Fruit fly (Drosophila melanogaster) whole organism, pupa: ENCODE data around the gene CG5828.

ENCODE experiments used
- CG10348 ChIP-seq: fragments of 200-800 bp; sonication (Bioruptor generic); IDR thresholded peaks from 2 replicates; pipeline ENCODE4 v1.3.6; 2022; ENCODE audit warnings: missing biosample characterization, missing genetic modification characterization
- CG12605 ChIP-seq: fragments of 200-800 bp; sonication (Bioruptor generic); IDR thresholded peaks from 2 replicates; pipeline ENCODE4 v1.3.6; 2022; ENCODE audit warnings: missing biosample characterization, missing genetic modification characterization
- CG13204 ChIP-seq: fragments of 200-800 bp; sonication (Bioruptor generic); optimal IDR thresholded peaks from 2 replicates; lab custom pipeline; 2018; ENCODE audit warnings: missing biosample characterization, mild to moderate bottlenecking, missing genetic modification characterization, moderate library complexity
- CG14655 ChIP-seq: fragments of 200-800 bp; sonication (Bioruptor generic); optimal IDR thresholded peaks from 3 replicates; lab custom pipeline; 2017; ENCODE audit warnings: mild to moderate bottlenecking, missing biosample characterization, missing genetic modification reagents, missing genetic modification characterization
- CG15710 ChIP-seq: fragments of 200-800 bp; sonication (Bioruptor generic); optimal IDR thresholded peaks from 2 replicates; lab custom pipeline; 2018; ENCODE audit warnings: missing biosample characterization, mild to moderate bottlenecking, missing genetic modification characterization, moderate library complexity
- CG17806 ChIP-seq: fragments of 200-800 bp; sonication (Bioruptor generic); optimal IDR thresholded peaks from 2 replicates; lab custom pipeline; 2018; ENCODE audit warnings: missing biosample characterization, mild to moderate bottlenecking, missing genetic modification characterization, moderate library complexity
- CG32121 ChIP-seq: fragments of 200-800 bp; sonication (Bioruptor generic); IDR thresholded peaks from 2 replicates; pipeline ENCODE4 v1.3.6; 2022; ENCODE audit warnings: missing biosample characterization, missing genetic modification characterization
- CG34367 ChIP-seq: fragments of 200-800 bp; sonication (Bioruptor generic); optimal IDR thresholded peaks from 2 replicates; lab custom pipeline; 2018; ENCODE audit warnings: missing biosample characterization, mild to moderate bottlenecking, missing genetic modification characterization
- CG4496 ChIP-seq: fragments of 200-800 bp; sonication (Bioruptor generic); IDR thresholded peaks from 3 replicates; pipeline ENCODE4 v1.3.6; 2022; ENCODE audit warnings: missing biosample characterization, missing genetic modification characterization
- CG8159 ChIP-seq: fragments of 200-800 bp; sonication (Bioruptor generic); optimal IDR thresholded peaks from 3 replicates; lab custom pipeline; 2018; ENCODE audit warnings: missing biosample characterization, mild to moderate bottlenecking, missing genetic modification characterization, moderate library complexity
- CG8301 ChIP-seq: fragments of 200-800 bp; sonication (Bioruptor generic); optimal IDR thresholded peaks from 2 replicates; lab custom pipeline; 2018; ENCODE audit warnings: missing biosample characterization, mild to moderate bottlenecking, missing genetic modification characterization
- CG9948 ChIP-seq: fragments of 200-800 bp; sonication (Bioruptor generic); optimal IDR thresholded peaks from 2 replicates; lab custom pipeline; 2018; ENCODE audit warnings: missing biosample characterization, mild to moderate bottlenecking, missing genetic modification characterization, moderate library complexity
- D1 ChIP-seq: fragments of 200-800 bp; sonication (Bioruptor generic); optimal IDR thresholded peaks from 2 replicates; lab custom pipeline; 2018; ENCODE audit warnings: missing biosample characterization, mild to moderate bottlenecking, missing genetic modification characterization, moderate library complexity
- EcR ChIP-seq: fragments of 200-800 bp; sonication (Bioruptor generic); optimal IDR thresholded peaks from 3 replicates; lab custom pipeline; 2019; ENCODE audit warnings: missing biosample characterization, missing genetic modification characterization, mild to moderate bottlenecking, moderate library complexity, missing genetic modification reagents
- Ets98B ChIP-seq: fragments of 200-800 bp; sonication (Bioruptor generic); IDR thresholded peaks from 2 replicates; pipeline ENCODE4 v1.3.6; 2022; ENCODE audit warnings: missing biosample characterization, missing genetic modification characterization
- Pif1A ChIP-seq: fragments of 200-800 bp; sonication (Bioruptor generic); optimal IDR thresholded peaks from 3 replicates; lab custom pipeline; 2016; ENCODE audit warnings: missing biosample characterization, missing genetic modification characterization
- Pif1B ChIP-seq: fragments of 200-800 bp; sonication (Bioruptor generic); optimal IDR thresholded peaks from 3 replicates; lab custom pipeline; 2016; ENCODE audit warnings: missing biosample characterization, missing genetic modification characterization
- Snoo ChIP-seq: fragments of 200-800 bp; sonication (Bioruptor generic); optimal IDR thresholded peaks from 3 replicates; lab custom pipeline; 2017; ENCODE audit warnings: missing biosample characterization, mild to moderate bottlenecking, missing genetic modification characterization, inconsistent platforms
- fd96Ca ChIP-seq: fragments of 200-800 bp; sonication (Bioruptor generic); IDR thresholded peaks from 3 replicates; pipeline ENCODE4 v1.3.6; 2022; ENCODE audit warnings: missing biosample characterization, missing genetic modification characterization
- gl ChIP-seq: fragments of 200-800 bp; sonication (Bioruptor generic); optimal IDR thresholded peaks from 2 replicates; lab custom pipeline; 2018; ENCODE audit warnings: missing biosample characterization, mild to moderate bottlenecking, missing genetic modification characterization
- rn ChIP-seq: fragments of 200-800 bp; sonication (Bioruptor generic); IDR thresholded peaks from 2 replicates; pipeline ENCODE4 v1.3.6; 2022; ENCODE audit warnings: missing biosample characterization, missing genetic modification characterization

CG5828 gene

DNA sequence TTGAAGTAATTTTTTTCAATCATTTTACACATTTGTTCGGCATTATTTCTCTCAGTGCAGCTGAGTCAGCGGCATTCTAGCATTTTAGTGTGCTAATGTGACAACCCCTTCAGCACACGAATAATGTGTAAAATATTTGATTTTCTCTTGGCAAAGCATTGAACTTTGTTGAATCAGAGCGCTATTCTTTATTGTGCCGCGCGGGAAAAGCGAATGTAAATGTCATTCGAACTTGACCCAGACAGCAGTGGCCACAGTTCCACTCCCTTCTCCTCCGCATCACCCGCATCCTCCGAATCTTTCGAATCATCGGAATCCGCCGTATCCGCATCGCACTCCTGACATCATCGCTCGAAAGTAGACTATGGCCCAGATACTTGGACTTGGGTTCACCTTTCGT lies 10.0 kb downstream of the CG5828 start:
- peak; percentile 57 for TF ChIP-seq CG32121 (GFP tag; lab: Robert Waterston, UW)
- TF ChIP-seq D1 (tag; lab: Kevin White, UChicago): no peak

DNA sequence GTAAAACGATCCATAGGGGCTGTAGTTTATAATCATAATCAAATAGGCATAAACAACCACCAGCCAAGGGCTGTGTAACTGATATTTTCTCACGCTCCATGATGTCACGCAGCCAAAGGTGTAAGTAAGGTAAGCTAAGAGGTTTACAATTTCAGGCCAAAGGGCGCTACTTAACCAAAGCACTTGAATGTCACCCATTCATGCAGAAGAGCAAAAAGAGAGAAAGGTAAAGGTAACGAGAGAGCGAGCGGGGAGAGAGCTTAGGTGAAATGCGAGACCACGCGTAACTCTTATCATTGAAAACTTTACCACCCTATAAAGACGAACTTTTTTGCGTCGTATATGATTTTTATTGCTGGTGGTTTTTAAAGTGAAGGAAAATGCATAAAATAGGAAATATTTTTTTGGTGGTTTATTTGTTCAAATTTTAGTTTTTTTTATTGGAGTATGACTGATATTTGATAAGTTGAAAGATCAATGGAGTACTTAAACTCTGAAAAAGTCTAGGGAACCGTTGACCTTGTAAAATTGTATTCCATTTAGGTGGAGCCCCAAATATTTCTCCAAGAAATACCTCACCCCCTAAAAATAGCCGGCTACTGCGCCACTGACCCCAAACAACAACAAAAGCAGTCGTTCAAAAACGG lies 14.0 kb downstream of the CG5828 start:
- TF ChIP-seq CG10348 (GFP tag; lab: Robert Waterston, UW) (peak; percentile 91), CG8301 (tag; lab: Kevin White, UChicago) (peak; percentile 84), CG17806 (peak; percentile 73), CG14655 (peak; percentile 88), Snoo (tag; lab: Kevin White, UChicago) (peak; percentile 97), CG12605 (GFP tag; lab: Robert Waterston, UW) (peak; percentile 74), gl (tag; lab: Kevin White, UChicago) (peak; percentile 53), rn (GFP tag; lab: Robert Waterston, UW) (peak; percentile 83), fd96Ca (GFP tag; lab: Robert Waterston, UW) (peak; percentile 95), CG9948 (tag; lab: Kevin White, UChicago) (peak; percentile 88), CG4496 (peak; percentile 94), Pif1A (peak; percentile 97), Ets98B (GFP tag; lab: Robert Waterston, UW) (peak; percentile 93), Pif1B (peak; percentile 82), CG15710 (tag; lab: Kevin White, UChicago) (peak; percentile 92), CG13204 (GFP tag; lab: Kevin White, UChicago) (no peak), CG32121 (GFP tag; lab: Robert Waterston, UW) (peak; percentile 94), EcR (GFP tag; lab: Kevin White, UChicago) (no peak), D1 (tag; lab: Kevin White, UChicago) (peak; percentile 61), CG8159 (peak; percentile 90), CG34367 (tag; lab: Kevin White, UChicago) (peak; percentile 82)

DNA sequence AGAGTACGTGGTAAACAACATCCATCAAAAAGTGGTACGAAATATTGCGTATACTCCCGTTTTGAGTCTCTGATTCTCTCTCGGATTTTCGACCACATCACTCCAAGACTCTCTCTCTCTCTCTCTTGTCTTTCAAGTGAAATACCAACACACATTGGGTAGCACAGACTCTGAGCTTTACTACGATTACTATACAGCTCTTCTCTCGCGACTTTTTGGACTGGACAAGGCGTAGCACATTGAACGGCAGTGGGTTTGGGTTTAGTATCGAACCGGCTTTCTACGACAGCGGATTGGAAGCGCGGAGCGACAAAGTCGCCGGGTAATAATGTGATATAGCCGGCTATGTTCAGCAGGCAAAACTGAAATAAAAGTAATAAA lies 14.5 kb downstream of the CG5828 start:
- TF ChIP-seq Pif1B: peak; percentile 5
- TF ChIP-seq CG8159: no peak
- peak; percentile 73 for TF ChIP-seq EcR (GFP tag; lab: Kevin White, UChicago)

DNA sequence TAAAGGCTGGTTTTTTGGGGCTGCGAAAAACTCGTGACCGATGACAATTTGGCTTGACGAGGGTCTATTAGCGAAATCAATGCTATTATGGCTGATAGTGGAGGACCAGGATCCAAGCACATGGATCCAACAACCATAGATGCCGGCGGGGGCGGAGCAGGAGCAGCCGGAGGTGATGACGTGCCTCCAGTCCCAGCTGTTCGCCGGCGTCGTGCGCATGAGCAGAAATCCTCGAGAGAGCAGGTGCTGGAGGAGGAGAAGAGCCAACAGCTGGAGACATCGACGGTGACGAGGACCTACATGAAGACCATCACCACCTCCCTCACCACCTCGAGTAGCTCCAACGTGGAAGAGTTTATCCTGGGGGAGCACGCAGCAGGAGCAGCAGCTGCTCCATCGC lies 15.3 kb downstream of the CG5828 start:
- no peak for TF ChIP-seq CG10348 (GFP tag; lab: Robert Waterston, UW)
- no peak for TF ChIP-seq CG15710 (tag; lab: Kevin White, UChicago)

- TF ChIP-seq CG12605 (GFP tag; lab: Robert Waterston, UW) (no peak), fd96Ca (GFP tag; lab: Robert Waterston, UW) (no peak), CG14655 (no peak), CG32121 (GFP tag; lab: Robert Waterston, UW) (no peak), rn (GFP tag; lab: Robert Waterston, UW) (no peak), CG17806 (no peak), CG15710 (tag; lab: Kevin White, UChicago) (no peak), CG13204 (GFP tag; lab: Kevin White, UChicago) (no peak), CG9948 (tag; lab: Kevin White, UChicago) (no peak), D1 (tag; lab: Kevin White, UChicago) (no peak), CG10348 (GFP tag; lab: Robert Waterston, UW) (no peak), Pif1A (no peak)
Measured at dm6 chr2L:5111261-5111922, 17.6 kb downstream of the CG5828 start.

dm6 chr2L:5113480-5114118 lies 19.8 kb downstream of the CG5828 start:
- TF ChIP-seq D1 (tag; lab: Kevin White, UChicago): no peak
- no peak for TF ChIP-seq Snoo (tag; lab: Kevin White, UChicago)
- TF ChIP-seq CG10348 (GFP tag; lab: Robert Waterston, UW): no peak

DNA sequence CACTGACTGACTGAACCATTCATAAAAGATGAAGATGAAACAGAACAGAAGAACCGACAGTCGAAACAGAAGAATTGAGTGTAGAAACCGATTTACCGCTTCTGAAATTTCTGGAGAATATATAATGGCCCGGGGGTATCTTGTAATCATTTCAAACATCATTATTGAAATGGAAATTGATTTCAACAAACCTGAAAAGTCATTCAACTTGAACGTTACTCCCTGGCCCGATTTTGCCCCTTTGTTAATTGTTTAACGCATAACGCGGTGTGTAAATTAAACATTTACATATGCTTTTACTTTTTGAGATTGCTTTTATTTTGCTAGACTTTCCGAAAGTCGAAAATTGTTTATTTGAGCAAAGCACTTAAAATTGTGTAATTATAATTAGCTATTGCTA lies 21.1 kb downstream of the CG5828 start:
- no peak for TF ChIP-seq gl (tag; lab: Kevin White, UChicago)
- no peak for TF ChIP-seq CG13204 (GFP tag; lab: Kevin White, UChicago)
- TF ChIP-seq Snoo (tag; lab: Kevin White, UChicago): no peak
- TF ChIP-seq CG8301 (tag; lab: Kevin White, UChicago): no peak
- TF ChIP-seq Pif1A: no peak
- no peak for TF ChIP-seq CG15710 (tag; lab: Kevin White, UChicago)
- TF ChIP-seq fd96Ca (GFP tag; lab: Robert Waterston, UW): no peak
- no peak for TF ChIP-seq CG17806
